Fruit fly (Drosophila melanogaster) whole organism, pupa: ENCODE measurements around the gene Unr.

Experiments used
- CG17806 ChIP-seq: fragments of 200-800 bp; sonication (Bioruptor generic); optimal IDR thresholded peaks from 2 replicates; lab custom pipeline; 2018; ENCODE audit warnings: missing biosample characterization, mild to moderate bottlenecking, missing genetic modification characterization, moderate library complexity
- CG32121 ChIP-seq: fragments of 200-800 bp; sonication (Bioruptor generic); IDR thresholded peaks from 2 replicates; pipeline ENCODE4 v1.3.6; 2022; ENCODE audit warnings: missing biosample characterization, missing genetic modification characterization
- CG4496 ChIP-seq: fragments of 200-800 bp; sonication (Bioruptor generic); IDR thresholded peaks from 3 replicates; pipeline ENCODE4 v1.3.6; 2022; ENCODE audit warnings: missing biosample characterization, missing genetic modification characterization
- D1 ChIP-seq: fragments of 200-800 bp; sonication (Bioruptor generic); optimal IDR thresholded peaks from 2 replicates; lab custom pipeline; 2018; ENCODE audit warnings: missing biosample characterization, mild to moderate bottlenecking, missing genetic modification characterization, moderate library complexity
- Ets98B ChIP-seq: fragments of 200-800 bp; sonication (Bioruptor generic); IDR thresholded peaks from 2 replicates; pipeline ENCODE4 v1.3.6; 2022; ENCODE audit warnings: missing biosample characterization, missing genetic modification characterization
- gl ChIP-seq: fragments of 200-800 bp; sonication (Bioruptor generic); optimal IDR thresholded peaks from 2 replicates; lab custom pipeline; 2018; ENCODE audit warnings: missing biosample characterization, mild to moderate bottlenecking, missing genetic modification characterization
- rn ChIP-seq: fragments of 200-800 bp; sonication (Bioruptor generic); IDR thresholded peaks from 2 replicates; pipeline ENCODE4 v1.3.6; 2022; ENCODE audit warnings: missing biosample characterization, missing genetic modification characterization

DNA sequence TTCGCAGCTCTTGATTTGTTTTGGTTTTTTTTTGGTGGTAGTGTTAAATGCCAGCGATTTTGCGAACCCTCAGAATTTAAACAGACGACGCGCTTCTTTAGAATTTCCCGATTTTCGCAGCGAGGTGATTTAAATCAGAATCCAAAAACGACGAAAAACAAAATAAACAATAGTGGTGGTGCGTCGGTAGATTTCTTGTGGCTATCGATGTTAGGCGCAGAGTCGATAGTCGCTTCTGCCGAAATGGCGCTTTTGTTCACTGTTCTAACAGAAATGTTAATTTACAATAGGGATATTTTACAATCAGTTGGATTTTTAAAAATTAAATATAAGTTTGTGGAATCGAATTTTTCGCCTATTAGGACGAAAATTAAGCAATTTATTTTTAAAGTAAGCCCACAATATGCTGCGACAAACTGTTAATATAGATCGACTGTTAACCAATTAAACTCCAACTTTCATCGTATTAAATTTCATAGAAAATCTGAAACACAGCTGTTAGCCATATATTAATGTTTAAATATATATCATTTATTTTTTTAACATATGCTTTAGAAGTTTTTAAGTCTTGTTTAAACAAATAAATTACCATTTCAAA lies 7.1 kb upstream of the Unr start, which contains the start of gene CG6983:
- TF ChIP-seq D1 (no peak), CG32121 (GFP tag; lab: Robert Waterston, UW) (no peak), Ets98B (GFP tag; lab: Robert Waterston, UW) (peak; percentile 15; the same call in 1 of the 2 replicates), CG17806 (tag; lab: Kevin White, UChicago) (no peak), CG4496 (GFP tag; lab: Robert Waterston, UW) (peak; percentile 26; the same call in 1 of the 3 replicates), rn (GFP tag; lab: Robert Waterston, UW) (no peak), gl (tag; lab: Kevin White, UChicago) (no peak)
